Worm (Caenorhabditis elegans) whole organism, L3 larva: ENCODE data around the gene K09C4.7.

Experiments used
- R02D3.7 ChIP-seq: fragments of 150-350 bp; optimal IDR thresholded peaks from 2 replicates; lab custom pipeline; 2014; ENCODE audit warnings: missing biosample characterization, missing genetic modification characterization
- ZK546.5 ChIP-seq: sonication (generic microtip); optimal IDR thresholded peaks from 2 replicates; lab custom pipeline; 2017; ENCODE audit warnings: missing biosample characterization, missing genetic modification characterization
- aly-2 ChIP-seq: fragments of 150-350 bp; optimal IDR thresholded peaks from 2 replicates; lab custom pipeline; 2014; ENCODE audit warnings: missing biosample characterization, missing genetic modification characterization
- ama-1 ChIP-seq: fragments of 150-350 bp; optimal IDR thresholded peaks from 2 replicates; lab custom pipeline; 2018
- ceh-28 ChIP-seq: fragments of 150-350 bp; optimal IDR thresholded peaks from 2 replicates; lab custom pipeline; 2014; ENCODE audit warnings: missing biosample characterization, missing genetic modification reagents, missing genetic modification characterization
- ceh-82 ChIP-seq: fragments of 150-350 bp; optimal IDR thresholded peaks from 2 replicates; lab custom pipeline; 2014; ENCODE audit warnings: missing biosample characterization, missing genetic modification characterization
- daf-12 ChIP-seq: fragments of 150-350 bp; optimal IDR thresholded peaks from 2 replicates; lab custom pipeline; 2014; ENCODE audit warnings: missing biosample characterization, missing genetic modification reagents, missing genetic modification characterization
- egl-27 ChIP-seq: sonication (generic microtip); optimal IDR thresholded peaks from 4 replicates; lab custom pipeline; 2017; ENCODE audit warnings: missing biosample characterization, missing genetic modification reagents, missing genetic modification characterization
- egl-5 ChIP-seq: fragments of 150-350 bp; optimal IDR thresholded peaks from 2 replicates; lab custom pipeline; 2017; ENCODE audit warnings: missing biosample characterization, missing genetic modification reagents, missing genetic modification characterization, inconsistent platforms
- elt-2 ChIP-seq: sonication (generic microtip); optimal IDR thresholded peaks from 2 replicates; lab custom pipeline; 2016; ENCODE audit warnings: missing genetic modification reagents, mild to moderate bottlenecking, missing genetic modification characterization, missing compliant biosample characterization
- elt-3 ChIP-seq, 3 experiments: fragments of 150-350 bp in 1 of 3; sonication (generic microtip) in 2 of 3; optimal IDR thresholded peaks; 2 replicates in 2 of 3; 4 replicates in 1 of 3; lab custom pipeline; 2014 to 2017; ENCODE audit warnings: missing biosample characterization in 3 of 3, missing genetic modification characterization in 3 of 3
- fkh-10 ChIP-seq: sonication (generic microtip); optimal IDR thresholded peaks from 2 replicates; lab custom pipeline; 2017; ENCODE audit warnings: missing biosample characterization, missing genetic modification reagents, missing genetic modification characterization
- fos-1 ChIP-seq: fragments of 150-350 bp; optimal IDR thresholded peaks from 2 replicates; lab custom pipeline; 2014; ENCODE audit warnings: missing biosample characterization, missing genetic modification characterization
- hmg-11 ChIP-seq: sonication (generic microtip); optimal IDR thresholded peaks from 2 replicates; lab custom pipeline; 2016; ENCODE audit warnings: missing genetic modification characterization, missing compliant biosample characterization
- jun-1 ChIP-seq: fragments of 150-350 bp; optimal IDR thresholded peaks from 2 replicates; lab custom pipeline; 2014; ENCODE audit warnings: missing biosample characterization, missing genetic modification reagents, missing genetic modification characterization
- lin-39 ChIP-seq: fragments of 150-350 bp; optimal IDR thresholded peaks from 2 replicates; lab custom pipeline; 2018; ENCODE audit warnings: missing biosample characterization, missing genetic modification reagents, missing genetic modification characterization
- nfya-1 ChIP-seq: sonication (generic microtip); optimal IDR thresholded peaks from 2 replicates; lab custom pipeline; 2017; ENCODE audit warnings: missing genetic modification characterization, mild to moderate bottlenecking, missing compliant biosample characterization, antibody characterized with exemption, moderate library complexity; ENCODE audit not compliant: insufficient read depth
- nhr-11 ChIP-seq: fragments of 150-350 bp; optimal IDR thresholded peaks from 2 replicates; lab custom pipeline; 2014; ENCODE audit warnings: missing biosample characterization, missing genetic modification characterization
- nhr-12 ChIP-seq: fragments of 150-350 bp; optimal IDR thresholded peaks from 2 replicates; lab custom pipeline; 2014; ENCODE audit warnings: missing biosample characterization, missing genetic modification characterization
- nhr-43 ChIP-seq: sonication (generic microtip); optimal IDR thresholded peaks from 2 replicates; lab custom pipeline; 2016; ENCODE audit warnings: mild to moderate bottlenecking, missing genetic modification characterization, missing compliant biosample characterization; ENCODE audit not compliant: poor library complexity, severe bottlenecking
- nhr-67 ChIP-seq: fragments of 150-350 bp; optimal IDR thresholded peaks from 2 replicates; lab custom pipeline; 2014; ENCODE audit warnings: missing biosample characterization, missing genetic modification characterization
- nhr-76 ChIP-seq: fragments of 150-350 bp; sonication (generic microtip); optimal IDR thresholded peaks from 5 replicates; lab custom pipeline; 2014; ENCODE audit warnings: missing biosample characterization, missing genetic modification characterization
- nhr-77 ChIP-seq: fragments of 150-350 bp; optimal IDR thresholded peaks from 2 replicates; lab custom pipeline; 2014; ENCODE audit warnings: missing biosample characterization, missing genetic modification characterization
- pha-4 ChIP-seq: fragments of 150-350 bp; optimal IDR thresholded peaks from 2 replicates; lab custom pipeline; 2014; ENCODE audit warnings: missing biosample characterization, missing genetic modification reagents, missing genetic modification characterization
- pqm-1 ChIP-seq: fragments of 150-350 bp; optimal IDR thresholded peaks from 2 replicates; lab custom pipeline; 2017; ENCODE audit warnings: missing biosample characterization, missing genetic modification characterization, inconsistent platforms
- snpc-4 ChIP-seq: fragments of 150-350 bp; optimal IDR thresholded peaks from 2 replicates; lab custom pipeline; 2014; ENCODE audit warnings: missing biosample characterization, missing genetic modification characterization
- tbx-2 ChIP-seq: sonication (generic microtip); optimal IDR thresholded peaks from 2 replicates; lab custom pipeline; 2016; ENCODE audit warnings: mild to moderate bottlenecking, missing genetic modification characterization, missing compliant biosample characterization
- unc-39 ChIP-seq: sonication (generic microtip); optimal IDR thresholded peaks from 4 replicates; lab custom pipeline; 2017; ENCODE audit warnings: missing biosample characterization, missing genetic modification characterization
- ztf-11 ChIP-seq: fragments of 150-350 bp; optimal IDR thresholded peaks from 2 replicates; lab custom pipeline; 2014; ENCODE audit warnings: missing biosample characterization, missing genetic modification characterization

The K09C4.7 gene

ce11 chrX:3272580-3272979 lies at the start of gene K09C4.7:
Gene K09C4.7, plus strand, starts transcription at chrX:3272880.
- TF ChIP-seq R02D3.7 (tag; lab: Kevin White, UChicago) (no peak), fos-1 (tag; lab: Kevin White, UChicago) (no peak)

- peak; percentile 2 for TF ChIP-seq pha-4
- no peak for TF ChIP-seq fkh-10
These were observed 49.5 kb upstream of the K09C4.7 start for ce11 chrX:3223135-3223534.

- TF ChIP-seq jun-1 (tag; lab: Kevin White, UChicago) (no peak), pha-4 (peak; percentile 7), elt-2 (tag; lab: Kevin White, UChicago) (peak; percentile 31), tbx-2 (tag; lab: Kevin White, UChicago) (no peak), pqm-1 (peak; percentile 37), egl-5 (tag; lab: Kevin White, UChicago) (no peak)
These were observed 46.1 kb upstream of the K09C4.7 start for ce11 chrX:3226348-3227229.

ce11 chrX:3228701-3229100 lies 44.0 kb upstream of the K09C4.7 start:
- TF ChIP-seq elt-2 (tag; lab: Kevin White, UChicago), result no peak
- no peak for TF ChIP-seq nfya-1
- TF ChIP-seq snpc-4 (tag; lab: Kevin White, UChicago), result no peak
- no peak for TF ChIP-seq pha-4
- TF ChIP-seq ama-1 (lab: Kevin White, UChicago), result no peak

ce11 chrX:3230575-3230974 lies 42.1 kb upstream of the K09C4.7 start:
- TF ChIP-seq hmg-11 (tag; lab: Kevin White, UChicago), result no peak
- TF ChIP-seq nhr-11 (tag; lab: Kevin White, UChicago), result no peak
- TF ChIP-seq nhr-12, result no peak
- no peak for TF ChIP-seq snpc-4 (tag; lab: Kevin White, UChicago)
- no peak for TF ChIP-seq nhr-67 (tag; lab: Kevin White, UChicago)
- TF ChIP-seq egl-5 (tag; lab: Kevin White, UChicago), result no peak
- TF ChIP-seq nhr-76 (tag; lab: Kevin White, UChicago), result no peak
- no peak for TF ChIP-seq pqm-1
- TF ChIP-seq ceh-28 (tag; lab: Kevin White, UChicago), result no peak
- TF ChIP-seq elt-2 (tag; lab: Kevin White, UChicago), result no peak
- TF ChIP-seq ama-1 (lab: Kevin White, UChicago), result no peak
- TF ChIP-seq nhr-77 (tag; lab: Kevin White, UChicago), result no peak
- TF ChIP-seq ZK546.5 (tag; lab: Kevin White, UChicago), result no peak
- TF ChIP-seq, all 47 proteins: peak for 0

- TF ChIP-seq jun-1 (tag; lab: Kevin White, UChicago) (peak; percentile 41), elt-2 (tag; lab: Kevin White, UChicago) (peak; percentile 95), daf-12 (tag; lab: Kevin White, UChicago) (no peak), pqm-1 (peak; percentile 92)
These were observed 37.3 kb upstream of the K09C4.7 start, which contains the start of gene F28B4.3 for ce11 chrX:3235358-3235816. Gene F28B4.3, minus strand, starts transcription at chrX:3235408.

ce11 chrX:3243614-3244013 lies 29.1 kb upstream of the K09C4.7 start, which contains the start of gene irg-7:
Gene irg-7, minus strand, starts transcription at chrX:3243636.
- TF ChIP-seq nhr-76 (tag; lab: Kevin White, UChicago), result no peak
- no peak for TF ChIP-seq R02D3.7 (tag; lab: Kevin White, UChicago)
- TF ChIP-seq elt-3 (tag; optimal IDR thresholded peaks at IDR 0.05; lab: Kevin White, UChicago), result no peak
- no peak for TF ChIP-seq aly-2
- TF ChIP-seq pqm-1, result peak; percentile 74
- no peak for TF ChIP-seq ceh-82 (tag; lab: Kevin White, UChicago)
- no peak for TF ChIP-seq nfya-1
- TF ChIP-seq egl-27 (tag; lab: Kevin White, UChicago), result no peak
- no peak for TF ChIP-seq nhr-43
- no peak for TF ChIP-seq ama-1 (lab: Kevin White, UChicago)
- no peak for TF ChIP-seq ztf-11
- TF ChIP-seq elt-2 (tag; lab: Kevin White, UChicago), result peak; percentile 79
- TF ChIP-seq lin-39, result no peak
- no peak for TF ChIP-seq unc-39 (tag; lab: Kevin White, UChicago)
